Fruit fly (Drosophila melanogaster): ENCODE measurements around the gene CG2187.

CG2187 gene

dm6 chr3R:31743279-31743678 lies 15.2 kb downstream of the CG2187 start, which contains the start of gene Tbca:
Gene Tbca, plus strand, starts transcription at chr3R:31743490.
- TF ChIP-seq OdsH (GFP tag; optimal IDR thresholded peaks at IDR 0.05) (no peak), N (GFP tag; optimal IDR thresholded peaks at IDR 0.05) (no peak), psq (GFP tag; optimal IDR thresholded peaks at IDR 0.05) (no peak), Hr78 (GFP tag; optimal IDR thresholded peaks at IDR 0.05) (no peak), rgr (GFP tag; optimal IDR thresholded peaks at IDR 0.05) (no peak), usp (GFP tag; optimal IDR thresholded peaks at IDR 0.05) (no peak), jim (GFP tag; optimal IDR thresholded peaks at IDR 0.05) (peak; percentile 35), Sp1 (GFP tag; optimal IDR thresholded peaks at IDR 0.05) (no peak), Vsx2 (GFP tag; optimal IDR thresholded peaks at IDR 0.05; ENCODE audit: partially characterized antibody) (no peak), woc (GFP tag; optimal IDR thresholded peaks at IDR 0.05) (no peak), CrebA (GFP tag; optimal IDR thresholded peaks at IDR 0.05; ENCODE audit: borderline replicate concordance) (no peak), foxo (GFP tag; optimal IDR thresholded peaks at IDR 0.05) (no peak), Myc (optimal IDR thresholded peaks at IDR 0.05) (peak; percentile 8), Hr83 (GFP tag; optimal IDR thresholded peaks at IDR 0.05; ENCODE audit: poor library complexity, severe bottlenecking) (no peak), brk (GFP tag; optimal IDR thresholded peaks at IDR 0.05) (no peak), ey (GFP tag; optimal IDR thresholded peaks at IDR 0.05) (no peak), Jra (GFP tag; optimal IDR thresholded peaks at IDR 0.05) (peak; percentile 97), sage (GFP tag; optimal IDR thresholded peaks at IDR 0.05) (no peak), HLH106 (tag; optimal IDR thresholded peaks at IDR 0.05) (no peak), Rel (GFP tag; optimal IDR thresholded peaks at IDR 0.05) (no peak), Rel (tag; optimal IDR thresholded peaks at IDR 0.05) (peak; percentile 82), dl (GFP tag; optimal IDR thresholded peaks at IDR 0.05; ENCODE audit: insufficient read depth in 1 of 2, partially characterized antibody in 2 of 2) (no peak), Hnf4 (GFP tag; optimal IDR thresholded peaks at IDR 0.05) (no peak)

- TF ChIP-seq Dfd (GFP tag; optimal IDR thresholded peaks at IDR 0.05) (no peak), foxo (GFP tag; optimal IDR thresholded peaks at IDR 0.05) (peak in 1 of 2 experiments; percentile 26)
Measured at dm6 chr3R:31741278-31741677, 17.2 kb downstream of the CG2187 start.

dm6 chr3R:31739067-31739786 lies 19.2 kb downstream of the CG2187 start:
- no peak for TF ChIP-seq GATAd (GFP tag; optimal IDR thresholded peaks at IDR 0.05)
- no peak for TF ChIP-seq dmrt93B (GFP tag; optimal IDR thresholded peaks at IDR 0.05)
- no peak for TF ChIP-seq ey (GFP tag; optimal IDR thresholded peaks at IDR 0.05)
- TF ChIP-seq jim (GFP tag; optimal IDR thresholded peaks at IDR 0.05) = no peak
- TF ChIP-seq Dfd (GFP tag; optimal IDR thresholded peaks at IDR 0.05) = no peak
- TF ChIP-seq N (GFP tag; optimal IDR thresholded peaks at IDR 0.05) = no peak
- TF ChIP-seq Dif (GFP tag; optimal IDR thresholded peaks at IDR 0.05; ENCODE audit: partially characterized antibody) = no peak
- no peak for TF ChIP-seq dsf (GFP tag; optimal IDR thresholded peaks at IDR 0.05; ENCODE audit: borderline replicate concordance)
- no peak for TF ChIP-seq br (GFP tag; optimal IDR thresholded peaks at IDR 0.05)
- no peak for TF ChIP-seq foxo (GFP tag; optimal IDR thresholded peaks at IDR 0.05)
- no peak for TF ChIP-seq brk (GFP tag; optimal IDR thresholded peaks at IDR 0.05)
- TF ChIP-seq Mio (GFP tag; optimal IDR thresholded peaks at IDR 0.05) = no peak
- TF ChIP-seq usp (GFP tag; optimal IDR thresholded peaks at IDR 0.05) = no peak
- TF ChIP-seq h (GFP tag; optimal IDR thresholded peaks at IDR 0.05) = no peak
- TF ChIP-seq Hr83 (GFP tag; optimal IDR thresholded peaks at IDR 0.05; ENCODE audit: poor library complexity, severe bottlenecking) = no peak
- TF ChIP-seq Rel (GFP tag; optimal IDR thresholded peaks at IDR 0.05) = no peak
- TF ChIP-seq Rel (tag; optimal IDR thresholded peaks at IDR 0.05) = no peak
- no peak for TF ChIP-seq CG9705 (GFP tag; optimal IDR thresholded peaks at IDR 0.05)

dm6 chr3R:31738060-31738619 lies 20.3 kb downstream of the CG2187 start, which contains the start of gene eEF1alpha2:
Gene eEF1alpha2, plus strand, starts transcription at chr3R:31738468.
- TF ChIP-seq dsf (GFP tag; optimal IDR thresholded peaks at IDR 0.05; ENCODE audit: borderline replicate concordance) (no peak), woc (GFP tag; optimal IDR thresholded peaks at IDR 0.05) (no peak), Hr78 (GFP tag; optimal IDR thresholded peaks at IDR 0.05) (no peak), sage (GFP tag; optimal IDR thresholded peaks at IDR 0.05) (no peak), Dif (GFP tag; optimal IDR thresholded peaks at IDR 0.05; ENCODE audit: partially characterized antibody) (no peak), sv (GFP tag; optimal IDR thresholded peaks at IDR 0.05) (no peak), h (GFP tag; optimal IDR thresholded peaks at IDR 0.05) (no peak), rgr (GFP tag; optimal IDR thresholded peaks at IDR 0.05) (no peak), CrebA (GFP tag; optimal IDR thresholded peaks at IDR 0.05; ENCODE audit: borderline replicate concordance) (no peak)
